Worm (Caenorhabditis elegans): ENCODE results near the gene clh-4.

clh-4 gene

DNA sequence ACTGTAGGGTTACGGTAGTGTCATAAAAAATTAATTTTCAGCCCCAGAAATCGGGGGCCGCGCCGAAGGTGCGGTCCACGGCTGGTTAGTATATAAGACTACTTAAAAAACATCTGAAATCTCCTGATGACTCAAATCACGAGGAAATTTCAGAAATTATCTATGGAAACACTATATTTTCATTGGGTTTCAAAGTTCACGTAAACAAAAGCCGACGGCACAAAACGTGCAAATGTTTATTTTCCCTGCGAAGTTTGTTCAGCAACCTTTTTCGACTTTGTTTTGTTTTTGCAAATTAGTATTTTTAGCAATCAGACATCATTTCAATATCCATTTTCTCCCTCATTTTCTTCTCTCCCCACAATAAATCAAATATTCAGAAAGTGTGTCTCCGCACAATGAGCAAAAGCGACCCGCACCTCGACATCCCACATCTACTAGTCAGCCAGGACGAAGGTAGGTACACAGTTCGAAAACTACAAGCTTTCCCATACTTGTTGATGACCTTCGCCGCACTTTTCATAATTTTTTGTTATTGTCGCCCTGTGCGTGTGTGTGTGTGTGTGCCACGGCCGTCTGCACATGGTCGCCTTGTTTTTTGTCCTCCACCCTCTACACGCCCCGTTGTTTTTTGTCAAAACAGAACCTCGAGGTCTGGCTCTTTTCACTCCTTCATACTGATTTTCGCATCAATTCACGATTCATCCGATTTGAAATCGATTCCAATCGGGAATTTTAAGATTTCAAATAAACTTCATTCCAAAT lies 36.4 kb upstream of the clh-4 start:
- no peak for TF ChIP-seq mab-5 (tag; optimal IDR thresholded peaks at IDR 0.05)
- TF ChIP-seq ztf-11 (tag; optimal IDR thresholded peaks at IDR 0.05): no peak
- peak; percentile 41 for TF ChIP-seq nhr-129 (tag; optimal IDR thresholded peaks at IDR 0.05)

DNA sequence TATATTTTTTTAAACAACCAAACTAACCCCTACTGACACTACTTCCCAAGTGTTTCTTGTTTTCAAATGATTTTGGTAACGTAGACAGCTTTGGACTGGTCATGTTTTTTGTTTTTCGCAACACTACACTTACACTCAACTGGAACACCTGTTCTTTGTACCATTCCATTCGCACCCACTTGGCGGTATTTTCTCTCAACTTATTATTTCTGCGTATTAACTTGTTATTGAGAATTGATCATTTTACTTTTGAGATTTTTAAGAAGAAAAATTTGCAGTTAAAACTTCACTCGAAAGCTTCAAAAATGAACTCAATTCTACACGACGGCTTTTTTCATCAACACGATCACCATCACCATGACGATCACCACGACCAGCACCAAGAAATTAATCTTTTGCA lies 34.5 kb upstream of the clh-4 start, which contains the start of gene ZK470.2:
TSS of gene ZK470.2 (plus strand) at position 301 of the 400 bp plus-strand sequence.
- TF ChIP-seq lin-13 (GFP tag; optimal IDR thresholded peaks at IDR 0.05) (no peak), nhr-21 (tag; optimal IDR thresholded peaks at IDR 0.05) (no peak), unc-39 (tag; optimal IDR thresholded peaks at IDR 0.05) (no peak), ztf-4 (tag; optimal IDR thresholded peaks at IDR 0.05) (no peak), aly-2 (tag; optimal IDR thresholded peaks at IDR 0.05) (no peak), mab-5 (tag; optimal IDR thresholded peaks at IDR 0.05) (no peak), nhr-11 (tag; optimal IDR thresholded peaks at IDR 0.05) (no peak), elt-3 (tag; optimal IDR thresholded peaks at IDR 0.05) (no peak), ceh-82 (tag; optimal IDR thresholded peaks at IDR 0.05) (no peak), R02D3.7 (tag; optimal IDR thresholded peaks at IDR 0.05) (no peak)

DNA sequence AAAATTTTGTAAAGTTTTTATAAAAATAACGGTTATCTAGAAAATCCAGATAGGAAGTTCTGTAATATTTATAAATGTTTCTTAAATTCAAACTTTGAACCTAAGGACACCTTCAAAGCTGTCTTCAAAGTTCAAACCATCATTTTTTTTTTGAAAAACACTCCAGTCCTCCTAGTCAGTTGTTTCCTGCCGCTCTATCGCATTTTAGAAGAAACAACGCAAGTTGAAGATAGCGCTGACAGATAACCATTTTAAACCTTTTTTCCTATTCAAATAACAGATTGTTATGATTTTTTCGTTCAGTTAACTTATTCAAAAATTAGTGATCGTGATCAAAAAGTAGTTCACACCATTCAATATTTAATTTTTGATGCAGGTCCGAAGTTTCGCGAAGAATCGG lies 33.0 kb upstream of the clh-4 start:
- TF ChIP-seq unc-62 (GFP tag; optimal IDR thresholded peaks at IDR 0.05) (no peak), crh-2 (tag; optimal IDR thresholded peaks at IDR 0.05) (peak; percentile 41), fos-1 (tag; optimal IDR thresholded peaks at IDR 0.05) (peak; percentile 6), nhr-11 (tag; optimal IDR thresholded peaks at IDR 0.05) (no peak)

DNA sequence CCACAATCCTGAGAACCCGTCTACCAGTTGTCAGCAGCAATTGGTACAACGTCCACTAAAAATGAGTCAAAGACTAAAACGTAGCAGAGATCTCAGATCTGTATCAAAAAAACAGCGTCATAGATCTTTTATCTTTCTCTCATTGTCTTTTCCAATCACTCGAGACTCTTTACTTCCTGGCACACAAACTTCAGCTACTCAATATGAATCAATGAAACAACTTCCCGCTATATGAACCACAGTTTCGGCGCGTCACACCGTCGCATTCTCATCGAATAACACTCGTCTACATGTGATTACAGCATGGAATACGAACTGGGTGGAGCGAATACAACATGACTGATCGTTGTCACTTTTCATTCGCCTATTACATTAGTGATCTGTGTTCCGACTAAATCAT lies 31.9 kb upstream of the clh-4 start:
- TF ChIP-seq mbf-1 (tag; optimal IDR thresholded peaks at IDR 0.05): no peak
- no peak for TF ChIP-seq ztf-11 (tag; optimal IDR thresholded peaks at IDR 0.05)
- peak in 1 of 2 experiments; percentile 52 for TF ChIP-seq lsy-2 (tag; optimal IDR thresholded peaks at IDR 0.05)
- peak; percentile 95 for TF ChIP-seq blmp-1 (tag; optimal IDR thresholded peaks at IDR 0.05; ENCODE audit: insufficient read depth)
- no peak for TF ChIP-seq C34F6.9 (tag; optimal IDR thresholded peaks at IDR 0.05)
- peak; percentile 88 for TF ChIP-seq nhr-25 (tag; optimal IDR thresholded peaks at IDR 0.05)
- TF ChIP-seq egl-27 (tag; optimal IDR thresholded peaks at IDR 0.05): peak; percentile 53
- TF ChIP-seq crh-2 (tag; optimal IDR thresholded peaks at IDR 0.05): peak; percentile 59
- TF ChIP-seq peb-1 (tag; optimal IDR thresholded peaks at IDR 0.05): no peak
- no peak for TF ChIP-seq mdl-1 (tag; optimal IDR thresholded peaks at IDR 0.05)
- peak; percentile 77 for TF ChIP-seq nhr-129 (tag; optimal IDR thresholded peaks at IDR 0.05)
- TF ChIP-seq fos-1 (tag; optimal IDR thresholded peaks at IDR 0.05): no peak
- no peak for TF ChIP-seq R02D3.7 (tag; optimal IDR thresholded peaks at IDR 0.05)
- no peak for TF ChIP-seq lin-13 (GFP tag; optimal IDR thresholded peaks at IDR 0.05)
- TF ChIP-seq sma-3 (GFP tag; optimal IDR thresholded peaks at IDR 0.05): peak; percentile 86
- peak; percentile 33 for TF ChIP-seq ztf-4 (tag; optimal IDR thresholded peaks at IDR 0.05)
- TF ChIP-seq Y55F3AM.14 (GFP tag; optimal IDR thresholded peaks at IDR 0.05): peak; percentile 33
- no peak for TF ChIP-seq nhr-11 (tag; optimal IDR thresholded peaks at IDR 0.05)
- peak; percentile 61 for TF ChIP-seq F13H6.1 (tag; optimal IDR thresholded peaks at IDR 0.05)
- peak; percentile 93 for TF ChIP-seq nhr-21 (tag; optimal IDR thresholded peaks at IDR 0.05)
- peak; percentile 94 for TF ChIP-seq sma-9 (GFP tag; optimal IDR thresholded peaks at IDR 0.05)
- TF ChIP-seq sma-9 (tag; optimal IDR thresholded peaks at IDR 0.05): no peak
- TF ChIP-seq ztf-1 (GFP tag; conservative IDR thresholded peaks at IDR 0.05): no peak
- peak; percentile 6 for TF ChIP-seq nhr-6 (tag; optimal IDR thresholded peaks at IDR 0.05)
- no peak for TF ChIP-seq gmeb-1 (tag; optimal IDR thresholded peaks at IDR 0.05)

DNA sequence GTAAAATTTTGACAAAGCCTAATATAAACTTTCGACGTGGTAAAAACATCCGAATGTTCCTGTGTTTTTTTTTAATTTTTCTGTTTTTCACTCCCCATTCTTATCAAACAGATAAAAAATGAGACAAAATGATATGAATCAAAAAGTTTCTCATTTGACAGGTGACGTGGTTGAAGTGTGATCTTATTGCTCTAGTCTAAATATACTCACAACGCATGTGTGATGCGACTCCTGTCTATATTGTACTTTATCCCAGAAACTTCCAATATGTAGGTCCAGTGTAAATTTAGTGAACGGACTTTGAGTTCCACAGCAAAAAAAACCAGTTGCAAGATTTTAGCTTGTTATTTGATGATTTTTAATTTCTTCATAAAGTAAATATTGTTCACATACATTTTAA lies 31.0 kb upstream of the clh-4 start:
- TF ChIP-seq ZK546.5 (tag; optimal IDR thresholded peaks at IDR 0.05) (no peak), fos-1 (tag; optimal IDR thresholded peaks at IDR 0.05) (no peak), snpc-4 (tag; optimal IDR thresholded peaks at IDR 0.05) (no peak), crh-2 (tag; optimal IDR thresholded peaks at IDR 0.05) (no peak), aly-2 (tag; optimal IDR thresholded peaks at IDR 0.05) (no peak), ztf-1 (GFP tag; conservative IDR thresholded peaks at IDR 0.05) (no peak), skn-1 (tag; optimal IDR thresholded peaks at IDR 0.05) (no peak), lin-39 (tag; optimal IDR thresholded peaks at IDR 0.05) (no peak), nhr-11 (tag; optimal IDR thresholded peaks at IDR 0.05) (no peak), nhr-25 (tag; optimal IDR thresholded peaks at IDR 0.05) (no peak), sma-9 (GFP tag; optimal IDR thresholded peaks at IDR 0.05) (peak; percentile 52), sma-9 (tag; optimal IDR thresholded peaks at IDR 0.05) (no peak), Y55F3AM.14 (GFP tag; optimal IDR thresholded peaks at IDR 0.05) (no peak), C34F6.9 (tag; optimal IDR thresholded peaks at IDR 0.05) (no peak), lsy-2 (tag; optimal IDR thresholded peaks at IDR 0.05) (peak in 1 of 2 experiments; percentile 51), egl-27 (tag; optimal IDR thresholded peaks at IDR 0.05) (no peak), nhr-21 (tag; optimal IDR thresholded peaks at IDR 0.05) (no peak), gmeb-1 (tag; optimal IDR thresholded peaks at IDR 0.05) (no peak), lin-11 (tag; optimal IDR thresholded peaks at IDR 0.05) (no peak), nhr-129 (tag; optimal IDR thresholded peaks at IDR 0.05) (peak; percentile 57), lin-13 (GFP tag; optimal IDR thresholded peaks at IDR 0.05) (no peak), F13H6.1 (tag; optimal IDR thresholded peaks at IDR 0.05) (peak; percentile 36), nhr-77 (tag; optimal IDR thresholded peaks at IDR 0.05) (no peak), ztf-11 (tag; optimal IDR thresholded peaks at IDR 0.05) (no peak), peb-1 (tag; optimal IDR thresholded peaks at IDR 0.05) (no peak), nhr-12 (tag; optimal IDR thresholded peaks at IDR 0.05) (no peak), ztf-4 (tag; optimal IDR thresholded peaks at IDR 0.05) (no peak), mdl-1 (tag; optimal IDR thresholded peaks at IDR 0.05) (no peak)

Measured in whole organism, L2 larva.